Worm (Caenorhabditis elegans): ENCODE data around the gene ifo-1.

DNA sequence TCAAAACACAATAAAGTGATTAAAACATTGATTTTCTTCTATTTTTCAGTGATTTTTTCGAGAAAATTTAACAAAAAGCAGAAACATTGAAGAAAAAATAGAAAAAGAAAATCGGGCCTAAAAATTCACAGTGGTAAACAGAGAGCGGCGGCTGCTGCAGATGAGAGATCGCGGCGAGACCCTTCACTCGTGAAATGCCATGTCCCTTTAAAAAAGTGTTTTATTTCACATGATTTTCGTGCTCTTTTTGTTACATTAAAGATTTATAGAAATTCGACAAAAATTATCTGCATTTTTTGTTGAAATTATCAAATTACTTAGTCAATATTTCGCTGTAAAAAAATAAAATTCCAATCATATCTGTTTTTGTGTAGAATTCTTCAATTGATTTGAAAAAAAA is 12.5 kb downstream of the ifo-1 start:
- TF ChIP-seq unc-62 (GFP tag; optimal IDR thresholded peaks at IDR 0.05), result no peak
- TF ChIP-seq snpc-4 (GFP tag; optimal IDR thresholded peaks at IDR 0.05), result peak; percentile 80
- peak; percentile 70 to 79 (median 76) for TF ChIP-seq snpc-4 (tag; optimal IDR thresholded peaks at IDR 0.05)
- TF ChIP-seq tbp1 (GFP tag; optimal IDR thresholded peaks at IDR 0.05), result peak; percentile 49

Measured in whole organism, young adult.